Fruit fly (Drosophila melanogaster): ENCODE data around the gene Semp1.
"Not testable (repeated sequence)": the region's sequence is repeated elsewhere in the genome, so short reads cannot be mapped to it uniquely, and the experiment has no call there.

DNA sequence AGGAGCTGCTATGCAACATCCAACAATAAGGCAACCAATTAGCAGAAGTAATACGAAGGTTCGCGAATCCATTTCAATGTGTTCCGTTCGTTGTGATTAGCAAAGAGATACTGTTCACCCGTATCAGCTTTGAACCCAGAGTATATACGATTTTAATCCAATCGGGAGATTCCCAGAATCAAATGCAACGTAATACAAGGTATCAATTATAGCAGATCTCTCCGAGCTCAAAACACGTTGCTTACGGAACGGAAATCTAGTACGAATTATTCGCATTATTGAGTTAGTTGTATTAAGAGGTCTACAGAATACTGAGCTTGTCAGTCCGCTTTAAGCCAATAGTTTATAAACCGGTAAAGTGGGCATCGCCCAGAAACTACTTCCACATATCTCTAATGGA, 46.2 kb upstream of the Semp1 start, which contains the start of gene CG44141:
- not testable (repeated sequence) for TF ChIP-seq CG7045, ovo, Crg-1 (GFP tag; optimal IDR thresholded peaks at IDR 0.05)

All from whole organism, adult.